Fruit fly (Drosophila melanogaster) whole organism, prepupa: ENCODE measurements around the gene GluRIID.

ENCODE experiments used
- CG10669 ChIP-seq: fragments of 200-800 bp; sonication (Bioruptor generic); optimal IDR thresholded peaks from 3 replicates; lab custom pipeline; 2018; ENCODE audit warnings: missing biosample characterization, mild to moderate bottlenecking, missing genetic modification characterization, moderate library complexity
- CG32006 ChIP-seq: fragments of 200-800 bp; sonication (Bioruptor generic); optimal IDR thresholded peaks from 3 replicates; lab custom pipeline; 2017; ENCODE audit warnings: missing biosample characterization, mild to moderate bottlenecking, missing genetic modification characterization
- CG3919 ChIP-seq: fragments of 200-800 bp; sonication (Bioruptor generic); optimal IDR thresholded peaks from 3 replicates; lab custom pipeline; 2016; ENCODE audit warnings: missing biosample characterization, missing genetic modification characterization
- Lpt ChIP-seq: fragments of 200-800 bp; sonication (Bioruptor generic); optimal IDR thresholded peaks from 3 replicates; lab custom pipeline; 2016; ENCODE audit warnings: missing biosample characterization, missing genetic modification characterization
- cyc ChIP-seq: fragments of 200-800 bp; sonication (Bioruptor generic); optimal IDR thresholded peaks from 3 replicates; lab custom pipeline; 2016; ENCODE audit warnings: missing biosample characterization, missing genetic modification characterization

DNA sequence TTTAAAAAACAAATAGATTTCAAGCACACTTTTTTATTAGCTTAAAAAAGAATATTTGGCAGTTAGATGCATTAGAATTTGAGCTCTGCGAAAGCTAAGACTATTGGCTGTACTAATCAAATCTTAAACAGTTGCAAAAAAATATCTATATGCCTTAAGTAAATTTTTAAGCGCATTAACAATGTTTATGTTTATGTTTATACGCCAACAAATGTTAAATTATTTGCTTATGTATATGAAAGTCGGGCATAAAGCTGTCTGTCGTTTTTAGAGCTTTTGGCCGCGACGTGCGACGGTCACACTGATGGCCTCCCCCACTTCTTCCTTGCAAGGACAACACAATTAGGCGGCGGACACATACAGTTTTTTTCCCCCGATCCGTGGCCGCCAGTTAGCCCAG lies 34.7 kb downstream of the GluRIID start, which contains the start of gene CG5466:
- TF ChIP-seq CG3919 (GFP tag; lab: Kevin White, UChicago) (no peak), cyc (no peak), CG32006 (no peak), CG10669 (GFP tag; lab: Kevin White, UChicago) (no peak), Lpt (GFP tag; lab: Kevin White, UChicago) (no peak)
